Fruit fly (Drosophila melanogaster) whole organism: Measurements from ENCODE around the gene CG5447.

Experiments used
- CG8478 ChIP-seq: fragments of >200 bp; optimal IDR thresholded peaks from 2 replicates; lab custom pipeline; 2018; ENCODE audit warnings: inconsistent platforms
- Dll ChIP-seq: fragments of >200 bp; optimal IDR thresholded peaks from 2 replicates; lab custom pipeline; 2017
- EcR ChIP-seq, 2 experiments: fragments of >200 bp; optimal IDR thresholded peaks; 2 replicates each; lab custom pipeline; 2017; ENCODE audit warnings: missing biosample characterization in 2 of 2, missing genetic modification characterization in 2 of 2, missing genetic modification reagents in 2 of 2
- psq ChIP-seq: fragments of >200 bp; optimal IDR thresholded peaks from 2 replicates; lab custom pipeline; 2017
- usp ChIP-seq: fragments of >200 bp; optimal IDR thresholded peaks from 2 replicates; lab custom pipeline; 2017; ENCODE audit warnings: missing biosample characterization, missing genetic modification characterization, mixed read lengths

DNA sequence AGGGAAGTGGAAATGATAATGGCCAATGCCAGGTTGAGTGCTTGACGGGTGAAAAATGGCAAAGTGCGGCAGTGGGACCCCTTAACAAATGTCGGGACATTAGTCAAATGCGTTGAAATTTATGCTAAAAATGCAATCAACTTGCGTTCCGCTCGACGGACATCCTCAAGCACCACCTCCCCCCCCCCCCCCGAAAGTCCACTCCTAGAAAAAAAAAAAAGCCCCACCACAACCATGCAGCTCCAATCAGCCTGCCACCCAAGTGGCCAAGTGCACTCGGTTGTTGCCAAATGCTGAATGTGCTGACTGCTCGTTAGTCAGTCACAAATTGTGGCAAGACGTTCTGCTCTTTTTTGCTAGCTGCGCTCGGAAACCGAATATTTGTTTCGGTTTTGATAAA is 26.3 kb downstream of the CG5447 start:
- TF ChIP-seq CG8478 (lab: Kevin White, UChicago), result no peak
- no peak for TF ChIP-seq psq (lab: Kevin White, UChicago)
- no peak for TF ChIP-seq EcR (GFP tag; optimal IDR thresholded peaks at IDR 0.05; lab: Kevin White, UChicago)
- TF ChIP-seq usp (GFP tag; lab: Kevin White, UChicago), result no peak
- no peak for TF ChIP-seq Dll (lab: Kevin White, UChicago)
